Fruit fly (Drosophila melanogaster): Measurements from ENCODE around the gene Cds.

Cds gene

dm6 chr3L:8127712-8128210, at the start of gene Cds, which contains the start of gene Uba2:
Gene Cds, plus strand, starts transcription at chr3L:8127762.
Gene Uba2, minus strand, starts transcription at chr3L:8127818.
- TF ChIP-seq CG9948 (tag; optimal IDR thresholded peaks at IDR 0.05) (peak; percentile 75), CG4496 (GFP tag; IDR thresholded peaks at IDR 0.05) (peak; percentile 90), CG17806 (tag; optimal IDR thresholded peaks at IDR 0.05) (peak; percentile 77), fd96Ca (GFP tag; IDR thresholded peaks at IDR 0.05) (peak; percentile 90), CG12605 (GFP tag; IDR thresholded peaks at IDR 0.05) (peak; percentile 72), CG13204 (GFP tag; optimal IDR thresholded peaks at IDR 0.05) (no peak), CG34367 (tag; optimal IDR thresholded peaks at IDR 0.05) (peak; percentile 69), EcR (GFP tag; optimal IDR thresholded peaks at IDR 0.05) (peak; percentile 14), Snoo (tag; optimal IDR thresholded peaks at IDR 0.05) (peak; percentile 85), CG8159 (tag; optimal IDR thresholded peaks at IDR 0.05) (peak; percentile 97), CG14655 (GFP tag; optimal IDR thresholded peaks at IDR 0.05) (no peak), CG32121 (GFP tag; IDR thresholded peaks at IDR 0.05) (peak; percentile 92), Pif1B (GFP tag; optimal IDR thresholded peaks at IDR 0.05) (peak; percentile 80), CG8301 (tag; optimal IDR thresholded peaks at IDR 0.05) (peak; percentile 74), Pif1A (GFP tag; optimal IDR thresholded peaks at IDR 0.05) (no peak), rn (GFP tag; IDR thresholded peaks at IDR 0.05) (peak; percentile 81), gl (tag; optimal IDR thresholded peaks at IDR 0.05) (peak; percentile 40), CG15710 (tag; optimal IDR thresholded peaks at IDR 0.05) (peak; percentile 85), CG10348 (GFP tag; IDR thresholded peaks at IDR 0.05) (peak; percentile 75), D1 (tag; optimal IDR thresholded peaks at IDR 0.05) (no peak), Ets98B (GFP tag; IDR thresholded peaks at IDR 0.05) (peak; percentile 90)

dm6 chr3L:8077953-8078352, 49.6 kb upstream of the Cds start:
- TF ChIP-seq CG14655 (GFP tag; optimal IDR thresholded peaks at IDR 0.05) (no peak), Ets98B (GFP tag; IDR thresholded peaks at IDR 0.05) (no peak), CG10348 (GFP tag; IDR thresholded peaks at IDR 0.05) (no peak), EcR (GFP tag; optimal IDR thresholded peaks at IDR 0.05) (no peak), CG8159 (tag; optimal IDR thresholded peaks at IDR 0.05) (no peak), Pif1B (GFP tag; optimal IDR thresholded peaks at IDR 0.05) (no peak)

- no peak for TF ChIP-seq CG14655 (GFP tag; optimal IDR thresholded peaks at IDR 0.05)
These were observed 48.0 kb upstream of the Cds start for dm6 chr3L:8079598-8079997.

- TF ChIP-seq CG8301 (tag; optimal IDR thresholded peaks at IDR 0.05), result no peak
- no peak for TF ChIP-seq CG17806 (tag; optimal IDR thresholded peaks at IDR 0.05)
- TF ChIP-seq Pif1B (GFP tag; optimal IDR thresholded peaks at IDR 0.05), result no peak
- TF ChIP-seq Ets98B (GFP tag; IDR thresholded peaks at IDR 0.05), result no peak
- no peak for TF ChIP-seq rn (GFP tag; IDR thresholded peaks at IDR 0.05)
- no peak for TF ChIP-seq CG10348 (GFP tag; IDR thresholded peaks at IDR 0.05)
- no peak for TF ChIP-seq CG13204 (GFP tag; optimal IDR thresholded peaks at IDR 0.05)
- no peak for TF ChIP-seq CG34367 (tag; optimal IDR thresholded peaks at IDR 0.05)
- TF ChIP-seq CG4496 (GFP tag; IDR thresholded peaks at IDR 0.05), result no peak
- no peak for TF ChIP-seq CG8159 (tag; optimal IDR thresholded peaks at IDR 0.05)
- no peak for TF ChIP-seq gl (tag; optimal IDR thresholded peaks at IDR 0.05)
- TF ChIP-seq CG15710 (tag; optimal IDR thresholded peaks at IDR 0.05), result no peak
- no peak for TF ChIP-seq Snoo (tag; optimal IDR thresholded peaks at IDR 0.05)
- no peak for TF ChIP-seq CG32121 (GFP tag; IDR thresholded peaks at IDR 0.05)
- TF ChIP-seq CG12605 (GFP tag; IDR thresholded peaks at IDR 0.05), result no peak
- TF ChIP-seq Pif1A (GFP tag; optimal IDR thresholded peaks at IDR 0.05), result no peak
- TF ChIP-seq CG14655 (GFP tag; optimal IDR thresholded peaks at IDR 0.05), result no peak
These were observed 46.8 kb upstream of the Cds start for dm6 chr3L:8080790-8081189.

- TF ChIP-seq CG8159 (tag; optimal IDR thresholded peaks at IDR 0.05), result peak; percentile 49
- peak; percentile 66 for TF ChIP-seq Pif1B (GFP tag; optimal IDR thresholded peaks at IDR 0.05)
- TF ChIP-seq CG17806 (tag; optimal IDR thresholded peaks at IDR 0.05), result no peak
- TF ChIP-seq EcR (GFP tag; optimal IDR thresholded peaks at IDR 0.05), result peak; percentile 28
- no peak for TF ChIP-seq rn (GFP tag; IDR thresholded peaks at IDR 0.05)
- TF ChIP-seq Snoo (tag; optimal IDR thresholded peaks at IDR 0.05), result peak; percentile 59
- peak; percentile 74; the same call in 1 of the 2 replicates for TF ChIP-seq Ets98B (GFP tag; IDR thresholded peaks at IDR 0.05)
- TF ChIP-seq CG12605 (GFP tag; IDR thresholded peaks at IDR 0.05), result peak; percentile 72
- TF ChIP-seq CG13204 (GFP tag; optimal IDR thresholded peaks at IDR 0.05), result no peak
- peak; percentile 75 for TF ChIP-seq Pif1A (GFP tag; optimal IDR thresholded peaks at IDR 0.05)
- TF ChIP-seq CG10348 (GFP tag; IDR thresholded peaks at IDR 0.05), result no peak
- TF ChIP-seq CG4496 (GFP tag; IDR thresholded peaks at IDR 0.05), result peak; percentile 49; the same call in 1 of the 3 replicates
- TF ChIP-seq CG34367 (tag; optimal IDR thresholded peaks at IDR 0.05), result peak; percentile 14
- peak; percentile 21; the same call in 1 of the 2 replicates for TF ChIP-seq CG32121 (GFP tag; IDR thresholded peaks at IDR 0.05)
- peak; percentile 2 for TF ChIP-seq CG15710 (tag; optimal IDR thresholded peaks at IDR 0.05)
- TF ChIP-seq CG8301 (tag; optimal IDR thresholded peaks at IDR 0.05), result peak; percentile 11
These were observed 45.7 kb upstream of the Cds start for dm6 chr3L:8081822-8082221.

dm6 chr3L:8086218-8086617, 41.3 kb upstream of the Cds start:
- TF ChIP-seq CG8301 (tag; optimal IDR thresholded peaks at IDR 0.05), result no peak
- no peak for TF ChIP-seq CG32121 (GFP tag; IDR thresholded peaks at IDR 0.05)
- TF ChIP-seq CG15710 (tag; optimal IDR thresholded peaks at IDR 0.05), result no peak
- no peak for TF ChIP-seq CG9948 (tag; optimal IDR thresholded peaks at IDR 0.05)

dm6 chr3L:8091650-8092068, 35.9 kb upstream of the Cds start, which contains the start of gene CG7565:
Gene CG7565, minus strand, starts transcription at chr3L:8091786.
- peak; percentile 25; the same call in 1 of the 2 replicates for TF ChIP-seq CG12605 (GFP tag; IDR thresholded peaks at IDR 0.05)
- no peak for TF ChIP-seq CG8159 (tag; optimal IDR thresholded peaks at IDR 0.05)
- no peak for TF ChIP-seq CG17806 (tag; optimal IDR thresholded peaks at IDR 0.05)
- peak; percentile 61 for TF ChIP-seq CG4496 (GFP tag; IDR thresholded peaks at IDR 0.05)
- peak; percentile 30 for TF ChIP-seq Pif1B (GFP tag; optimal IDR thresholded peaks at IDR 0.05)
- TF ChIP-seq CG8301 (tag; optimal IDR thresholded peaks at IDR 0.05), result peak; percentile 11
- 0 out of 2 replicates have a peak, but pooled peaks have one; percentile 12 for TF ChIP-seq CG32121 (GFP tag; IDR thresholded peaks at IDR 0.05)
- TF ChIP-seq gl (tag; optimal IDR thresholded peaks at IDR 0.05), result no peak
- TF ChIP-seq Ets98B (GFP tag; IDR thresholded peaks at IDR 0.05), result peak; percentile 67
